Fruit fly (Drosophila melanogaster): ENCODE results near the gene CG13847.

CG13847 gene

dm6 chr3R:22389614-22390013 lies 46.3 kb downstream of the CG13847 start, which contains the start of the genes CAH8 and CG7059:
TSS of gene CAH8 (minus strand) at chr3R:22389714.
TSS of gene CG7059 (plus strand) at chr3R:22389780.
- TF ChIP-seq ovo (GFP tag; optimal IDR thresholded peaks at IDR 0.05): no peak
- no peak for TF ChIP-seq toe (GFP tag; optimal IDR thresholded peaks at IDR 0.05)
- TF ChIP-seq Mnt (GFP tag; optimal IDR thresholded peaks at IDR 0.05): no peak
- no peak for TF ChIP-seq CG1620 (GFP tag; optimal IDR thresholded peaks at IDR 0.05)
- TF ChIP-seq Hr96 (GFP tag; optimal IDR thresholded peaks at IDR 0.05): no peak
- no peak for TF ChIP-seq CG12768 (GFP tag; optimal IDR thresholded peaks at IDR 0.05)

dm6 chr3R:22381735-22382134 lies 54.2 kb downstream of the CG13847 start, which contains the start of gene Gpdh3:
TSS of gene Gpdh3 (plus strand) at chr3R:22382035.
- TF ChIP-seq Hr96 (GFP tag; optimal IDR thresholded peaks at IDR 0.05) (no peak), bab1 (GFP tag; optimal IDR thresholded peaks at IDR 0.05) (no peak), CG11617 (GFP tag; optimal IDR thresholded peaks at IDR 0.05) (no peak), kay (GFP tag; ENCODE audit: borderline replicate concordance) (no peak), Clk (GFP tag; optimal IDR thresholded peaks at IDR 0.05) (no peak), CG7045 (GFP tag; optimal IDR thresholded peaks at IDR 0.05) (no peak), CG14711 (tag; optimal IDR thresholded peaks at IDR 0.05) (no peak), CG1620 (GFP tag; optimal IDR thresholded peaks at IDR 0.05) (no peak), CG5204 (GFP tag; optimal IDR thresholded peaks at IDR 0.05) (no peak), CG7101 (tag; optimal IDR thresholded peaks at IDR 0.05) (no peak), Crg-1 (GFP tag; optimal IDR thresholded peaks at IDR 0.05) (no peak), CG12768 (GFP tag; optimal IDR thresholded peaks at IDR 0.05) (no peak), cnc (optimal IDR thresholded peaks at IDR 0.05) (no peak), Mnt (GFP tag; optimal IDR thresholded peaks at IDR 0.05) (no peak), ovo (GFP tag; optimal IDR thresholded peaks at IDR 0.05) (no peak)

DNA sequence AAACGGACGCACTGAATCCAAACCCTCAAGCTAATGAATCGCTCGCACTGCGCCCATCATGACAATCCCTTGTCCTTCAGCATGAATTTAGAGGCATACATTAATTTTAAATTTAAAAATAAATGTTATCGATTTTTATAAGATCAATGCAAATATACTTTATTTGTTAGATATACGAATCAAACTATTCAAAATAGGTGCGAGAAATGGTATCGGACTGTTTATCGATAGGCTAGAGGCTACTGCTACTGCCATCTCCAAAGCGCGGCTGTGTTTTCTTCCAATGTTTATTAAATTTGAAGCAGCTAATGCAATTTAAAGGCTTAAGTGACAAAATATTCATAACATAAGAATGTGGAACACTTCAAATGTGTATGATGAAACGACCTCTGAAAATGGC lies 54.9 kb downstream of the CG13847 start, which contains the start of gene CG43342:
Gene CG43342 (plus strand): TSS at position 264 of the 400 bp plus-strand sequence.
- TF ChIP-seq CG7101 (tag; optimal IDR thresholded peaks at IDR 0.05) (peak; percentile 67), pad (GFP tag; optimal IDR thresholded peaks at IDR 0.05) (no peak)

dm6 chr3R:22379942-22380341 lies 56.0 kb downstream of the CG13847 start, which contains the start of gene CG34149:
TSS of gene CG34149 (plus strand) at chr3R:22380128.
- TF ChIP-seq CG11617 (GFP tag; optimal IDR thresholded peaks at IDR 0.05) (no peak), Mnt (GFP tag; optimal IDR thresholded peaks at IDR 0.05) (no peak), CG7101 (tag; optimal IDR thresholded peaks at IDR 0.05) (no peak), CG7045 (GFP tag; optimal IDR thresholded peaks at IDR 0.05) (no peak), kay (GFP tag; ENCODE audit: borderline replicate concordance) (no peak), CG12768 (GFP tag; optimal IDR thresholded peaks at IDR 0.05) (no peak), toe (GFP tag; optimal IDR thresholded peaks at IDR 0.05) (no peak)

DNA sequence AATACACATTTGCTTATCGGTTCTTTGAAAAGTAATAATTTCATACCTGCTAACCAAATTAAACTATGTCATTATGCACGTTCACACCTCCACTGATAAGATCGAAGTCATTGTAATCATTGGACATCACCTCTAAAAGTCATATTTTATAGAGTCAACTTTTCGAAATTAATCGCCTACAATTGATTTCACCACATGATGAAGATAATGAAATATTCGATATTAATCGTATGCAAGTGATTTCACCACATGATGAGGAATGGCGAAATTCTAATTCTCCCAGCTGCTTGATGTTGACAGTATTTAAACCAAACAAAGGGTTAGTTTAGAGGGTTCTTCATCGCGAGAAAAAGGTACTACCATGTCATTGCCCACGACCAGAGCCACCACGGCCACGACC lies 60.3 kb downstream of the CG13847 start, which contains the start of gene CG18596:
Gene CG18596 (plus strand): TSS at position 250 of the 400 bp plus-strand sequence.
- TF ChIP-seq CG5204 (GFP tag; optimal IDR thresholded peaks at IDR 0.05) (no peak), cnc (optimal IDR thresholded peaks at IDR 0.05) (no peak), Crg-1 (GFP tag; optimal IDR thresholded peaks at IDR 0.05) (no peak)
